Worm (Caenorhabditis elegans): ENCODE results near the gene Y53C12B.1.

DNA sequence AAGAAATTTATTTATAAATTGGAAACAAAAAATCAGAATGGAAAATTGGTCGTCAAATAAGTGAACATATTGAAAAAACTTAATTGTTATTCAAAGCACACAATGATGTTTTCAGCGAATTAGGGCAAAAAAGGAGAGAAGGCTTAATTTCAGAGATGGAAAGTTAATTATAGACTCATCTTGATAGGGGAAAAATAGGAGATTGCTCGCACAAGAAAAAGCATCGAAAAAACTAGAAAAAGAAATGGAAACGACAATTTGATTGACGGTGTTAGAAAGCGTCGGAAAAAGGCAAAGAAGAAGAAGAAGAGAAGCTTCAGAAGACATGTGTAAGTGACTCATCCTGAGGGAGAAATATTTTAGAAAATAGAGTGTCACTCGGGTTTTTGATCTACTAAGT is 49.9 kb downstream of the Y53C12B.1 start:
- no peak for TF ChIP-seq fkh-6 (tag; optimal IDR thresholded peaks at IDR 0.05)
- no peak for TF ChIP-seq ceh-18 (tag; optimal IDR thresholded peaks at IDR 0.05)

All from whole organism, late embryonic.